Worm (Caenorhabditis elegans) whole organism, young adult: ENCODE data around the gene acs-22.

Source experiments
- hsf-1 ChIP-seq: fragments of 200-800 bp; sonication (Bioruptor generic); IDR thresholded peaks from 2 replicates; pipeline ENCODE4 v1.3.6; 2022; ENCODE audit warnings: missing genetic modification reagents, missing genetic modification characterization, missing compliant biosample characterization
- somi-1 ChIP-seq: fragments of 200-800 bp; sonication (Bioruptor generic); optimal IDR thresholded peaks from 2 replicates; lab custom pipeline; 2018; ENCODE audit warnings: mild to moderate bottlenecking, missing genetic modification characterization, missing compliant biosample characterization

- no peak for TF ChIP-seq hsf-1
- no peak for TF ChIP-seq somi-1 (GFP tag; lab: Kevin White, UChicago)
Observed at ce11 chrX:8940059-8940458, 9.1 kb downstream of the acs-22 start, which contains the start of gene dylt-2.
